Fruit fly (Drosophila melanogaster): Measurements from ENCODE around the gene eIF4E1.
A peak's percentile ranks its signal among the peaks of the same experiment; 100 is the strongest.

The eIF4E1 gene

DNA sequence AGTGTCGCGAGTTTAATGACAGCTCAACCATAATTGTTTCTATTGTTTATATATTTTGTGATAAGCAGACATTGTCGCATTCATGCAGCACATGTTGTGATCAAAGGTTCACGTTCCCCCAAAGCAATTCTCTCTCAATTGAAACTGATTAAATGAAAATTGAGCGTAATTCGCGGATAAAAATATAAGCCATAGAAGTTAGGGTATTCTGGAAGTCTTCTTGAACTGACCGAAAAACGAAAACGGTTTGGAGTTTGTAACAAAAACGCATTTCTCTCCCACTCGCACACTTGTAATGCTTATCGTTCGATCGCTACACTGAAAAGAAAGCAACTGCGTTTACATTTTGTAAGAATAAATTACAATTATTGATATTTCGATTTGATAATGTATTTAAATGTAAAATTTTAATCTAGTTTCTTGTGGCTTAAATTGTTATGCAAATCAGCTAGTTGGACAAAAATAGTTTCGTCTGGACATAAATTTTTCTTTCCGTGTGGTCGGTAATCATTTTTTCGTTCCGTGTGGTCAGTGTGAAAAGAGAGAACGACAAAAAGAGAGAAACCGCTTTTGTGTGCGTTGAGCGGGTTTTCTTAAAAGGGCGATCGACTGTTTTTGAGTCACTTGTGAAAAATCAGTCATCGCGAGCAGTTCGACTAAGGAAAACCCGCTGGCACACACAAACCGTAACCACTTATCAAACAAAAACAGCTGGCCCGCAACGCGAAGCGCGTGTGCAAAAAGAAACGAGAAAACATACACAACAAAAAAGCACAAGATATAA is 20.6 kb upstream of the eIF4E1 start, which contains the start of gene aay (continued):
- TF ChIP-seq hkb (optimal IDR thresholded peaks at IDR 0.05): no peak
- peak; percentile 99 for TF ChIP-seq hkb (GFP tag; IDR thresholded peaks at IDR 0.05)
- peak; percentile 97 for TF ChIP-seq Vsx1 (GFP tag; optimal IDR thresholded peaks at IDR 0.05)
- TF ChIP-seq CG4854 (GFP tag; optimal IDR thresholded peaks at IDR 0.05): peak; percentile 99
- TF ChIP-seq Atf-2 (GFP tag; optimal IDR thresholded peaks at IDR 0.05): peak; percentile 96
- TF ChIP-seq hbn (GFP tag; IDR thresholded peaks at IDR 0.05; ENCODE audit: partially characterized antibody): no peak
- peak; percentile 98 for TF ChIP-seq CG3407 (GFP tag; optimal IDR thresholded peaks at IDR 0.05)
- TF ChIP-seq CG6654 (GFP tag; optimal IDR thresholded peaks at IDR 0.05): peak; percentile 91
- peak; percentile 97 for TF ChIP-seq CG10543 (GFP tag; optimal IDR thresholded peaks at IDR 0.05)
- TF ChIP-seq D19A (tag; optimal IDR thresholded peaks at IDR 0.05): peak; percentile 99
- TF ChIP-seq ato (GFP tag; IDR thresholded peaks at IDR 0.05; ENCODE audit: partially characterized antibody): no peak
- TF ChIP-seq CG13424 (tag; optimal IDR thresholded peaks at IDR 0.05): peak; percentile 99
- TF ChIP-seq CG31441 (GFP tag; IDR thresholded peaks at IDR 0.05): peak; percentile 99
- TF ChIP-seq Nf-YC (tag; optimal IDR thresholded peaks at IDR 0.05): peak; percentile 93
- TF ChIP-seq scrt (GFP tag; optimal IDR thresholded peaks at IDR 0.05): peak; percentile 97
- peak; percentile 95 for TF ChIP-seq CG17612 (GFP tag; IDR thresholded peaks at IDR 0.05)
- TF ChIP-seq Atf3 (GFP tag; optimal IDR thresholded peaks at IDR 0.05): peak; percentile 97
- peak; percentile 99 for TF ChIP-seq Xrp1 (GFP tag; IDR thresholded peaks at IDR 0.05)
- peak; percentile 97 for TF ChIP-seq CG9932 (GFP tag; IDR thresholded peaks at IDR 0.05)
- peak; percentile 95 for TF ChIP-seq Side (GFP tag; optimal IDR thresholded peaks at IDR 0.05)
- TF ChIP-seq CG30431 (GFP tag; optimal IDR thresholded peaks at IDR 0.05): peak; percentile 98
- peak; percentile 95 for TF ChIP-seq onecut (GFP tag; IDR thresholded peaks at IDR 0.05)
- peak; percentile 99 for TF ChIP-seq CG8290 (GFP tag; optimal IDR thresholded peaks at IDR 0.05)
- peak; percentile 90 to 93 for TF ChIP-seq CG8290 (tag; optimal IDR thresholded peaks at IDR 0.05)
- peak; percentile 99 for TF ChIP-seq grau (tag; optimal IDR thresholded peaks at IDR 0.05)
- peak; percentile 98 for TF ChIP-seq ara (GFP tag; IDR thresholded peaks at IDR 0.05)
- TF ChIP-seq Drgx (GFP tag; IDR thresholded peaks at IDR 0.05): peak; percentile 98
- peak; percentile 90 for TF ChIP-seq mirr (GFP tag; optimal IDR thresholded peaks at IDR 0.05)
- TF ChIP-seq ro (GFP tag; IDR thresholded peaks at IDR 0.05): peak; percentile 96
- TF ChIP-seq ATbp (GFP tag; optimal IDR thresholded peaks at IDR 0.05): peak; percentile 99
- TF ChIP-seq Poxn (GFP tag; IDR thresholded peaks at IDR 0.05): peak; percentile 90
- TF ChIP-seq CG12299 (tag; optimal IDR thresholded peaks at IDR 0.05): peak; percentile 99
- TF ChIP-seq Xbp1 (GFP tag; optimal IDR thresholded peaks at IDR 0.05): peak; percentile 99
- peak; percentile 98 for TF ChIP-seq CG6689 (GFP tag; IDR thresholded peaks at IDR 0.05)
- TF ChIP-seq CG6683 (GFP tag; optimal IDR thresholded peaks at IDR 0.05): peak; percentile 97
- peak; percentile 98 for TF ChIP-seq CG10959 (GFP tag; IDR thresholded peaks at IDR 0.05)
- TF ChIP-seq CG12104 (GFP tag; optimal IDR thresholded peaks at IDR 0.05): peak; percentile 98
- peak; percentile 97 for TF ChIP-seq gcm2 (GFP tag; optimal IDR thresholded peaks at IDR 0.05)
- TF ChIP-seq en (GFP tag; optimal IDR thresholded peaks at IDR 0.05): peak; percentile 94
- TF ChIP-seq CG7987 (GFP tag; optimal IDR thresholded peaks at IDR 0.05): peak; percentile 97
- peak; percentile 42; the same call in 1 of the 2 replicates for TF ChIP-seq Dip2 (GFP tag; IDR thresholded peaks at IDR 0.05)
- TF ChIP-seq tx (GFP tag; optimal IDR thresholded peaks at IDR 0.05): peak; percentile 97
- TF ChIP-seq kah (GFP tag; optimal IDR thresholded peaks at IDR 0.05): peak; percentile 97
- peak; percentile 78 for TF ChIP-seq disco-r (GFP tag; optimal IDR thresholded peaks at IDR 0.05)
- peak; percentile 81 for TF ChIP-seq CG14965 (GFP tag; optimal IDR thresholded peaks at IDR 0.05; ENCODE audit: borderline replicate concordance)
- TF ChIP-seq CG5953 (GFP tag; IDR thresholded peaks at IDR 0.05): peak; percentile 97
- TF ChIP-seq gem (tag; optimal IDR thresholded peaks at IDR 0.05): peak; percentile 100
- TF ChIP-seq oc (tag; optimal IDR thresholded peaks at IDR 0.05): peak; percentile 99
- peak; percentile 94 for TF ChIP-seq CG15514 (GFP tag; optimal IDR thresholded peaks at IDR 0.05)
- TF ChIP-seq zf30C (GFP tag; optimal IDR thresholded peaks at IDR 0.05): peak; percentile 100
